Fruit fly (Drosophila melanogaster): Measurements from ENCODE around the gene CG33333.
A peak's percentile ranks its signal among the peaks of the same experiment; 100 is the strongest.

DNA sequence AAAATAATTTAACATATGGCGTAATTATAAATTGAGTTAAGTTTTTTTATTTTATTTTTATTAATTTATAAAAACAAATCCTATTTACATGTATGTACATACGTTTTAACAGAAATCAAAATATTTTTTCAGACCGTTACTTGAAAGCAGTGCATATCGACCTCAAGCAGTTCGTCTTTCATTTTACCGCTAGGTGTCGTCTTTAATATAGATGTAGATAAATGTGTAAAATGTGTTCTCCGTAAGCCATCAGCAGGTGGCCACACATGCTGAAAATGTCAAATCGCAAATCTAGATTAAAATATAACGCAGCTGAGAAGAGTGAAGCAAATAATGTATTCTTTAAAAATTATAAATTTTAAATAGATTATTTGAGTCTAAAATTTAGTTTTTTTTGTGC lies 32.1 kb downstream of the CG33333 start:
- no peak for TF ChIP-seq CG8478 (optimal IDR thresholded peaks at IDR 0.05)
- TF ChIP-seq CTCF (optimal IDR thresholded peaks at IDR 0.05) = peak; percentile 84 to 91

Measured in S2 (cell line).